Fruit fly (Drosophila melanogaster): ENCODE results near the gene TfIIEalpha.

The TfIIEalpha gene

dm6 chr3L:11636829-11637228, 45.0 kb upstream of the TfIIEalpha start (continued):
- TF ChIP-seq Xrp1 (GFP tag; IDR thresholded peaks at IDR 0.05) (no peak), Sry-δ (GFP tag; optimal IDR thresholded peaks at IDR 0.05) (no peak), Dp (GFP tag; optimal IDR thresholded peaks at IDR 0.05) (no peak), btn (GFP tag; optimal IDR thresholded peaks at IDR 0.05) (no peak), bigmax (GFP tag; optimal IDR thresholded peaks at IDR 0.05) (no peak), CG33557 (GFP tag; optimal IDR thresholded peaks at IDR 0.05) (no peak), usp (GFP tag; optimal IDR thresholded peaks at IDR 0.05) (no peak), CG6813 (GFP tag; optimal IDR thresholded peaks at IDR 0.05) (peak; percentile 10), CG17359 (tag; optimal IDR thresholded peaks at IDR 0.05) (peak; percentile 50), CG11696 (GFP tag; IDR thresholded peaks at IDR 0.05) (no peak), dan (GFP tag; IDR thresholded peaks at IDR 0.05) (no peak), CG1647 (GFP tag; optimal IDR thresholded peaks at IDR 0.05) (no peak), CG15514 (GFP tag; optimal IDR thresholded peaks at IDR 0.05) (peak; percentile 3), CG4730 (GFP tag; IDR thresholded peaks at IDR 0.05) (no peak), Six4 (GFP tag; optimal IDR thresholded peaks at IDR 0.05) (no peak), HLH4C (GFP tag; IDR thresholded peaks at IDR 0.05; ENCODE audit: partially characterized antibody) (no peak), Awh (GFP tag; IDR thresholded peaks at IDR 0.05) (0 out of 2 replicates have a peak, but pooled peaks have one; percentile 20), lilli (GFP tag; optimal IDR thresholded peaks at IDR 0.05) (no peak), Med (GFP tag) (peak; percentile 63), CG4424 (GFP tag; optimal IDR thresholded peaks at IDR 0.05) (no peak), CG7987 (GFP tag; optimal IDR thresholded peaks at IDR 0.05) (peak; percentile 16), Hmr (GFP tag; optimal IDR thresholded peaks at IDR 0.05) (no peak), YL-1 (GFP tag; optimal IDR thresholded peaks at IDR 0.05) (no peak), CG4404 (GFP tag; IDR thresholded peaks at IDR 0.05) (no peak), fd3F (GFP tag; optimal IDR thresholded peaks at IDR 0.05) (no peak), CG5180 (GFP tag; optimal IDR thresholded peaks at IDR 0.05) (peak; percentile 31), Dbx (GFP tag; IDR thresholded peaks at IDR 0.05) (no peak), sr (GFP tag; IDR thresholded peaks at IDR 0.05) (no peak), CG34376 (GFP tag; optimal IDR thresholded peaks at IDR 0.05) (no peak), Rx (GFP tag; IDR thresholded peaks at IDR 0.05) (no peak), CG6254 (GFP tag; optimal IDR thresholded peaks at IDR 0.05) (no peak), slp2 (GFP tag; optimal IDR thresholded peaks at IDR 0.05) (no peak), CG18764 (GFP tag; optimal IDR thresholded peaks at IDR 0.05) (no peak), Vsx1 (GFP tag; optimal IDR thresholded peaks at IDR 0.05) (no peak), dimm (GFP tag; IDR thresholded peaks at IDR 0.05) (no peak), mirr (GFP tag; optimal IDR thresholded peaks at IDR 0.05) (no peak), lab (GFP tag; optimal IDR thresholded peaks at IDR 0.05) (peak; percentile 36), CG11456 (GFP tag; IDR thresholded peaks at IDR 0.05) (no peak), CG13296 (GFP tag; optimal IDR thresholded peaks at IDR 0.05) (peak; percentile 43), ato (GFP tag; IDR thresholded peaks at IDR 0.05; ENCODE audit: partially characterized antibody) (no peak), E2f1 (GFP tag; IDR thresholded peaks at IDR 0.05) (no peak), sens-2 (GFP tag; IDR thresholded peaks at IDR 0.05) (no peak), zen (tag; optimal IDR thresholded peaks at IDR 0.05) (no peak), sens (GFP tag) (no peak), CG7745 (tag; optimal IDR thresholded peaks at IDR 0.05) (no peak), crol (GFP tag; IDR thresholded peaks at IDR 0.05) (no peak), CG2199 (GFP tag; IDR thresholded peaks at IDR 0.05) (no peak), CG8924 (tag; optimal IDR thresholded peaks at IDR 0.05) (no peak), Oaz (GFP tag; IDR thresholded peaks at IDR 0.05) (no peak), Taf1 (GFP tag; IDR thresholded peaks at IDR 0.05) (no peak), BEAF-32 (GFP tag; optimal IDR thresholded peaks at IDR 0.05) (no peak), CG12942 (GFP tag; optimal IDR thresholded peaks at IDR 0.05) (no peak)

All from whole organism, embryonic.